Worm (Caenorhabditis elegans) whole organism, L3 larva: Measurements from ENCODE around the gene Y47D3A.14.

ENCODE experiments used
- R02D3.7 ChIP-seq: fragments of 150-350 bp; optimal IDR thresholded peaks from 2 replicates; lab custom pipeline; 2014; ENCODE audit warnings: missing biosample characterization, missing genetic modification characterization
- ama-1 ChIP-seq: fragments of 150-350 bp; optimal IDR thresholded peaks from 2 replicates; lab custom pipeline; 2018
- lin-39 ChIP-seq: fragments of 150-350 bp; optimal IDR thresholded peaks from 2 replicates; lab custom pipeline; 2018; ENCODE audit warnings: missing biosample characterization, missing genetic modification reagents, missing genetic modification characterization
- pqm-1 ChIP-seq: fragments of 150-350 bp; optimal IDR thresholded peaks from 2 replicates; lab custom pipeline; 2017; ENCODE audit warnings: missing biosample characterization, missing genetic modification characterization, inconsistent platforms

ce11 chrIII:11269206-11269605, 32.5 kb upstream of the Y47D3A.14 start:
- TF ChIP-seq pqm-1: peak; percentile 52
- TF ChIP-seq ama-1 (lab: Kevin White, UChicago): no peak
- no peak for TF ChIP-seq R02D3.7
- TF ChIP-seq lin-39: no peak
